Fruit fly (Drosophila melanogaster): ENCODE data around the gene CG14042.

The CG14042 gene

dm6 chr2L:5043043-5043442 is 5.5 kb downstream of the CG14042 start, which contains the start of the genes CG33995, CG44000 and CG44001 (continued):
- TF ChIP-seq Hr78 (GFP tag; optimal IDR thresholded peaks at IDR 0.05) = no peak
- no peak for TF ChIP-seq Kr (GFP tag; optimal IDR thresholded peaks at IDR 0.05)
- TF ChIP-seq en (GFP tag; optimal IDR thresholded peaks at IDR 0.05) = peak; percentile 45
- TF ChIP-seq cad (GFP tag; optimal IDR thresholded peaks at IDR 0.05) = no peak
- TF ChIP-seq sr (GFP tag; IDR thresholded peaks at IDR 0.05) = no peak
- TF ChIP-seq kay (GFP tag; optimal IDR thresholded peaks at IDR 0.05) = peak; percentile 19
- TF ChIP-seq CG30431 (GFP tag; optimal IDR thresholded peaks at IDR 0.05) = no peak
- peak; percentile 28 for TF ChIP-seq pnt (GFP tag; optimal IDR thresholded peaks at IDR 0.05)
- no peak for TF ChIP-seq B-H1 (GFP tag; IDR thresholded peaks at IDR 0.05)
- no peak for TF ChIP-seq CG7357 (GFP tag; IDR thresholded peaks at IDR 0.05)
- peak; percentile 27; the same call in 1 of the 2 replicates for TF ChIP-seq lmd (GFP tag; IDR thresholded peaks at IDR 0.05)
- peak; percentile 14 for TF ChIP-seq CG33557 (GFP tag; optimal IDR thresholded peaks at IDR 0.05)
- TF ChIP-seq crol (GFP tag; IDR thresholded peaks at IDR 0.05) = no peak
- peak; percentile 66 for TF ChIP-seq phol (tag; optimal IDR thresholded peaks at IDR 0.05)
- no peak for TF ChIP-seq sens-2 (GFP tag; IDR thresholded peaks at IDR 0.05)
- no peak for TF ChIP-seq CG6272 (GFP tag; IDR thresholded peaks at IDR 0.05)
- TF ChIP-seq lab (GFP tag; optimal IDR thresholded peaks at IDR 0.05) = peak; percentile 47
- TF ChIP-seq CG8359 (GFP tag; optimal IDR thresholded peaks at IDR 0.05; ENCODE audit: borderline replicate concordance) = no peak
- no peak for TF ChIP-seq CG7963 (GFP tag; IDR thresholded peaks at IDR 0.05; ENCODE audit: partially characterized antibody)
- no peak for TF ChIP-seq CG2199 (GFP tag; IDR thresholded peaks at IDR 0.05)
- no peak for TF ChIP-seq inv (GFP tag; IDR thresholded peaks at IDR 0.05; ENCODE audit: partially characterized antibody)
- TF ChIP-seq Aef1 (GFP tag; IDR thresholded peaks at IDR 0.05) = no peak
- peak; percentile 65 for TF ChIP-seq CG8924 (tag; optimal IDR thresholded peaks at IDR 0.05)
- peak; percentile 10 to 60 for TF ChIP-seq Hr51 (GFP tag; optimal IDR thresholded peaks at IDR 0.05)
- 0 out of 2 replicates have a peak, but pooled peaks have one; percentile 12 for TF ChIP-seq CG11247 (GFP tag; IDR thresholded peaks at IDR 0.05)
- no peak for TF ChIP-seq pros (GFP tag; optimal IDR thresholded peaks at IDR 0.05)
- peak; percentile 78 for TF ChIP-seq CG2120 (GFP tag; optimal IDR thresholded peaks at IDR 0.05)
- TF ChIP-seq CG5180 (GFP tag; optimal IDR thresholded peaks at IDR 0.05) = no peak
- peak; percentile 14 for TF ChIP-seq schlank (tag; optimal IDR thresholded peaks at IDR 0.05)
- peak; percentile 11 for TF ChIP-seq Fer1 (GFP tag; optimal IDR thresholded peaks at IDR 0.05)
- TF ChIP-seq CG31388 (GFP tag; optimal IDR thresholded peaks at IDR 0.05) = no peak
- TF ChIP-seq CTCF (GFP tag; optimal IDR thresholded peaks at IDR 0.05) = no peak
- no peak for TF ChIP-seq CG14965 (GFP tag; optimal IDR thresholded peaks at IDR 0.05; ENCODE audit: borderline replicate concordance)
- no peak for TF ChIP-seq zen2 (GFP tag; IDR thresholded peaks at IDR 0.05; ENCODE audit: partially characterized antibody)
- peak; percentile 17 for TF ChIP-seq CG15269 (tag; optimal IDR thresholded peaks at IDR 0.05)
- peak; percentile 45 for TF ChIP-seq trem (tag; optimal IDR thresholded peaks at IDR 0.05)
- peak; percentile 22; the same call in 1 of the 2 replicates for TF ChIP-seq sisA (GFP tag; IDR thresholded peaks at IDR 0.05)
- TF ChIP-seq Dfd (GFP tag; optimal IDR thresholded peaks at IDR 0.05) = no peak
- TF ChIP-seq CG4617 (GFP tag; optimal IDR thresholded peaks at IDR 0.05; ENCODE audit: borderline replicate concordance) = peak; percentile 98
- peak; percentile 46 for TF ChIP-seq zen (tag; optimal IDR thresholded peaks at IDR 0.05)
- no peak for TF ChIP-seq al (GFP tag; IDR thresholded peaks at IDR 0.05)
- peak; percentile 79 for TF ChIP-seq CG33213 (GFP tag; optimal IDR thresholded peaks at IDR 0.05)
- TF ChIP-seq CG13296 (GFP tag; optimal IDR thresholded peaks at IDR 0.05) = no peak
- peak; percentile 37 for TF ChIP-seq nom (GFP tag; optimal IDR thresholded peaks at IDR 0.05)
- peak; percentile 65 for TF ChIP-seq jumu (GFP tag; optimal IDR thresholded peaks at IDR 0.05)
- no peak for TF ChIP-seq crc (GFP tag; optimal IDR thresholded peaks at IDR 0.05)
- TF ChIP-seq chif (GFP tag; optimal IDR thresholded peaks at IDR 0.05) = peak in 1 of 2 experiments; percentile 27
- no peak for TF ChIP-seq Trl (optimal IDR thresholded peaks at IDR 0.05)
- peak; percentile 44 for TF ChIP-seq Trl (GFP tag; optimal IDR thresholded peaks at IDR 0.05)
- no peak for TF ChIP-seq Oaz (GFP tag; IDR thresholded peaks at IDR 0.05)
- TF ChIP-seq amos (GFP tag; IDR thresholded peaks at IDR 0.05; ENCODE audit: partially characterized antibody) = peak; percentile 43; the same call in 1 of the 2 replicates
